Worm (Caenorhabditis elegans): ENCODE results near the gene F07H5.10.

Gene F07H5.10

DNA sequence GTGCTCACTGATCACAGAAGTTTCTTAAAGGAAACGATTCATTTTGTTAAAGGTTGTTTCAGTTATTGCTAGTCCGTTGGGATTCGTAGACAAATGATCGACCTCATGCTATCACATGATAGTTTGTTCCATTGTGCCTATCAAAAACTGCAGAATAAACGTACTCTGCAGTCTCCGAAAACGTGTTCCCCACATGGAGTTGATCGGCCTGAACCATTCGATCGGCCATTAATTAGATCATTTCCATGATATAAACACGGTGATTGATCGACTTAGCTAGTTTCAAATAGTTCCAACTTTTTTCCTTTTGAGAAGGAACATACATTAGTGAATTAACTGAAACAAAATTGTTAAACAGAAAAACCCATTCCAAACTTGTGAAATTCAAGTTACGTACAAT is 14.3 kb upstream of the F07H5.10 start:
- TF ChIP-seq unc-62 (GFP tag; optimal IDR thresholded peaks at IDR 0.05) = no peak

DNA sequence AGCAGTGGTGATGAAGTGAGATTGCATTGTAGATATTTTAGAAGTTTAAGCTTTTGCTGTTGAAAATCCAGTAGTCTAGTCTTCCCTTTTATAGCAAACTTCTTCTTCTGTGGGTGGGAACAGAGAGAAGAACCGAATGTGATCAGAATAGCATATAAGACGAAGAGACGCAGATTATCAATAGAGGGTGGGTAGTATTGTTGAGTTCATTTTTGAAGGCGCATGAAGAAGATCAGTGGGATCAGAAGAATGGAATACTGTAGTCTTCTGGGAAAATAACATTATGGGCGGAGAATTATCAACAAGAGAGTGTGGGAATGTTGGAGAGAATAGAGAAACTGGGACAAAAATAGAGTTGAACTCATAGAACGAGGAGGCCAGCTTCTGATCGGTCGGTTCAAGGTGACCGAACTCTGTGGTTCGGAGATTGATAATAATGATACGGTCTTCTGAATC is 12.8 kb upstream of the F07H5.10 start, which contains the start of gene F46C5.1:
Gene F46C5.1 (minus strand): TSS at position 51 of the 456 bp plus-strand sequence.
- TF ChIP-seq unc-62 (GFP tag; optimal IDR thresholded peaks at IDR 0.05) = no peak

DNA sequence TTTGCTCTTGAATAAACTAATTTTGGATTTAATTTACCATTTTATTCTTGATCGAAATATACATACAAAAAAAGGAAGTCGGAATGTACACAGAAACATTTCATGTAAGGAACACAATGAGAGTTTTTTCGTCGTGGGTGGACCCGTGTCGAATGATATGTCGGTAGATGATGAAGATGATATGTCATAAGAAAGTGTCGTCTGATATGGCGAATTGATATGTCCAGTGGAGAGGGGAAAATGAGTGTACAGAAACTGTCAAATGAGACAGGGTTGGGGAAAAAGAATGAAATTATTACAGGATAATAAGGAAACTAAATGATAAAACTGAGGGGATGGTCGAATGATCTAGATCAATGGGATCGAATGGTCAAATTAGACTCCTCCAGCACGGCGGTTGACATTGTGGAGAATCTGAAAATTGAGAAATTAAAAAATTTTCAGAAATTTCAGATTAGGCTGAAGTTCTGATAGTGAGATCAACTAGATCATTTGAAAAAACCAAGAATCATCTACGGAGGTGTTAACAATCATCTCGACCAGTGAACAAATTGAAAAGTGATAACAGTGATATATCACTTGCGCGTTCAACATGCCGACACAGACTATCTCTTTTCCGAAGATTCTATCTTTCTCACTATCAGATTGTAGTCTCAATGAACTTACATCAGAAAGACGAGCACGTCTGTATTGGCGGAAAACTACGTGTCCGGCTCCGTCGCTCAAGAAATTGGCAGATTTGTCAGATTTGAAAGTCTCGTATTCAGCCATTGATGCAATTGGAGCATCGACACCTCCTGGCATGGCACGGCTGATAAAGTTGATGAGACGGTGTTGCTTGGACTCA is 12.0 kb upstream of the F07H5.10 start:
- no peak for TF ChIP-seq unc-62 (GFP tag; optimal IDR thresholded peaks at IDR 0.05)

DNA sequence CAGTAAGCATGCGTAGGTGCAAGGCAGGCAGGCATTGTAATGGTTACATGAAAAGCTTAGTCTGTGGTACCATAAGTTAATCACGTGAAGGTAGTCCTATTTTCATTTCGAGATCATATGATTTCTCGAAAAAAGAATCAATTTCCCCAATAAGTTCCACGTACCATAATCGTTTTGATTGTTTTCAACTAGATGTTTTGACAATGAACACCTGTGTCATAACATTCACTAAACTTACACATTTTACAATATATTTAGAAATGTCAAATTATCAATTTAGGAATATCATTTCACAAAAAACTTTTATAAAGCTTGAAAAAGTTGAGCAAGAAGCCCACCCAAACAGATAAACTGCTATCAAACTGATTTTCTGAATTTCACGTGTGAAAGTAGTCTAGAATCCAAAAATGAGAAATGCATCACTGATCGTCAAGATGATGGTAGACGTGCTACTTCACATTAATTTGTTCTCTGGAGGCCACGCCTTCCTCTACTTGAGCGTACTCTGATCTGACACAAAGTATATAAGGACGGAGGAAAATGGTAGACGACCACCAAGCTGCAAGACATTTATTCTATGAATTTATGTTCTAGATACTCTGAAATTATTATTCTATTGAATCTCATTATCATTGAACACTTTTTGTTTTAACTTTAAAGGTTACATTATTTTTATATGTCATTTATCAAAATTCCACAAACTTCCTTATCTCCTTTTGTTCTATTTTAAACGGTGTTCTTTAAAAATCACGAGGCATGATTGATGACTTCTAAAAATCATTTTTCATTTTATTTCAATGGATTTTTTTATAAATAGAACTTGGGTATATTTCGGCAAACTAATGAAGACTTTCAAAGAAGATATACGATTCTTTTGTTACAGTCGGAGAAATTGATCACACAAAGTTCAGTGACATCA is 10.9 kb upstream of the F07H5.10 start, which contains the start of gene F46C5.10:
Gene F46C5.10 (minus strand): TSS at position 51 of the 919 bp plus-strand sequence.
- no peak for TF ChIP-seq unc-62 (GFP tag; optimal IDR thresholded peaks at IDR 0.05)

DNA sequence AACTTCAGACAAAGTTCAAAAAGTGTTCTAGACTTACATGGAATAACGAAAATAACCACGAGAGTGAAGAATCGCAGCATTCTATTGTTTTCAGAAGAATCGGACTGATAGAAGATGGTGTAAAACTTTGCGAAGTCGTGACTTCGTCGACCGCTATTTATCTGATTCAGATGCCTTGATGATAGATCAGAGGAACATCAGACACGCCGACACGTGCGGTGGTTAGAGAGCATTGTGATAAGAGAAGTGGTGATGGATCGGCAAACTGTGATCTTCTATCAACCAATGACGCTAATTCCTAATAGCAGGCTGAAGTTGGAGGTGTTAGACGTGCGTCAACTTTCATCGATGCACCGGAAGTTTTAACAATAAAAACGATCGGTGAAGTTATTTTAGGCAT is 9.9 kb upstream of the F07H5.10 start:
- TF ChIP-seq unc-62 (GFP tag; optimal IDR thresholded peaks at IDR 0.05) = no peak

DNA sequence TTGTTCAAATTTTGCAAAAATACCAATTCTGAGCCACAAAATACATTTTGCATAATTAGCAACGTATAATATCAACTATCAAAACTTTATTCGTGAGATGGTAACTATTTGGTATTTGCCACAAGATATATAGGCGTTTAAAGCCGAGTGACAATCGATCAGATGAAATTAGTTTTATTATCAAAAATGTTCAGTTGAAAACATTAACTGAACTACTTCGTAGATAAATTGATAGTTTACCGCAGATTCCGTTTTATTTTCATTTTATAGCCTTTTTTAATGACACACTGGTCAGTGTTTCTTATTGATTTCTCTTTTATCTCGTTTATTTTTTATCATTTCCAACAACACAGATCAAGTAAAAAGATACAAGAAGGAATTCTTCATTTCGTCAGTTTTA is 8.8 kb upstream of the F07H5.10 start:
- TF ChIP-seq unc-62 (GFP tag; optimal IDR thresholded peaks at IDR 0.05) = no peak

DNA sequence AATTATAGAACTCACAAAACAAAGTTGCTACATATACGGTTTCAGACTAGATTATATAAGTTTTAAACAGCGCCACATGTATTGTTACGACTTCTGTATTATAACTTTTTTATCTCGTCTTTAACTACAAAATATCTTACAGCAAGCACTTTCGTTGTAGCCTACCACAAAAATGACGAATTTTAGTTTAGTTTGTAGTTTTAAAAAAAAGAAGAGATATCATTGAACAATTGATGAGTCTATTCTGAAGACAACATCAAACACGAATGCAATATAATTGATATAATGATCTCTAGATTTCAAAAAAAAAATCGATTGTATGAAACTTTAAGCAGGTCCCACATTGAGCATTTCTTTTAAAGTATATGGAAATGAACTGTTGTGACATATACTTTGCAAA is 5.8 kb upstream of the F07H5.10 start:
- no peak for TF ChIP-seq unc-62 (GFP tag; optimal IDR thresholded peaks at IDR 0.05)

DNA sequence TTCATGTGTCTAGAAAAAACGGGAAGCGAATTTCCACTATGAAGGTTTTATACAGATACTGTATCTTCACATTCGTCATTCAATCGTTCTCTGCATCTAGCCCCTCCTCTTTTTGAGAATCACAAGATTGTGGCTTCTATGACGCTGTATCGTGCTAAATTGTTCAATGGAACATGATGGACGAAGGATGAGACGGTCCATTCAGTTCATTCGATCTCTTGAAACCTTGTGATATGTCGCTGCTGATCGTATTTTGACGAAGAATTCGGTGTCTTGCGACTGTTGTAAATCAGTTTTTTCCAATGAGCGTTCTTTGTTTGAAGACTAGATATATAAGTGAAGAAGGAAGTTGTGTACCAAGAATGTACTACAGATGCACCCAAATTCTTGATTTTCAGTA is 5.3 kb upstream of the F07H5.10 start:
- TF ChIP-seq unc-62 (GFP tag; optimal IDR thresholded peaks at IDR 0.05) = no peak

DNA sequence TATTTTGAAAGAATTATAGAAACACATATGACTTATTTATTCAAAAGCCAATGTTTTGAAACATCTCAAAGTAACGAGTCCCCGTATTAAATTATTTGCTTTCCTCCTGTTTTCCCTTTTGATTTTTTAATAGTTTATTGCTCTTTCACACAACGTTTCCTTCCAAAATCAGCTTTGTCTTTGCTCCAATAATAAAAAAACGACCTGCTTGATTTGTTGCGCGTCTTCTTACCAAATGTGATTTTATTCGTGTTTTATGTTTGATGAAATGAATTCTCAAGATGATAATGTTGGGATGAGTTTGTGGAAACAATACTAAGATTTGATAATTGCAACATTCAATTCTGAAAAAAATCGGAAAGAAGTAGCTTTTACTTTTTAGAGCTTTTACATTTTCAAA is 4.0 kb upstream of the F07H5.10 start:
- no peak for TF ChIP-seq unc-62 (GFP tag; optimal IDR thresholded peaks at IDR 0.05)

DNA sequence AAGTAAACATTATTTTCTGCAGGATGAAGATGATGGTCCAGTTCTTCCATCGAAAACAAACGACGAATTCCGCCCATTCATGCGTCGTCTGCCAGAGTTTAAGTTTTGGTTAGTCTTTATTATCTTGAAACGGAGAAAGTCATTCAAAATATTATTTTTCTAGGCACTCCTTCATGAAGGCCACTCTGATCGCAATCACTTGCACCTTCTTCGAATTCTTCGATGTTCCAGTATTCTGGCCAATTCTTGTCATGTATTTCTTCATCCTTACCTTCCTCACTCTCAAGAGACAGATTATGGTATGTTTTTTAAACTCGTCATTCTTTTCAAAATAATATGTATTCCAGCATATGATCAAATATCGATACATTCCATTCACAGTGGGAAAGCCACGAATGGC is 3.4 kb upstream of the F07H5.10 start:
- TF ChIP-seq unc-62 (GFP tag; optimal IDR thresholded peaks at IDR 0.05) = no peak

DNA sequence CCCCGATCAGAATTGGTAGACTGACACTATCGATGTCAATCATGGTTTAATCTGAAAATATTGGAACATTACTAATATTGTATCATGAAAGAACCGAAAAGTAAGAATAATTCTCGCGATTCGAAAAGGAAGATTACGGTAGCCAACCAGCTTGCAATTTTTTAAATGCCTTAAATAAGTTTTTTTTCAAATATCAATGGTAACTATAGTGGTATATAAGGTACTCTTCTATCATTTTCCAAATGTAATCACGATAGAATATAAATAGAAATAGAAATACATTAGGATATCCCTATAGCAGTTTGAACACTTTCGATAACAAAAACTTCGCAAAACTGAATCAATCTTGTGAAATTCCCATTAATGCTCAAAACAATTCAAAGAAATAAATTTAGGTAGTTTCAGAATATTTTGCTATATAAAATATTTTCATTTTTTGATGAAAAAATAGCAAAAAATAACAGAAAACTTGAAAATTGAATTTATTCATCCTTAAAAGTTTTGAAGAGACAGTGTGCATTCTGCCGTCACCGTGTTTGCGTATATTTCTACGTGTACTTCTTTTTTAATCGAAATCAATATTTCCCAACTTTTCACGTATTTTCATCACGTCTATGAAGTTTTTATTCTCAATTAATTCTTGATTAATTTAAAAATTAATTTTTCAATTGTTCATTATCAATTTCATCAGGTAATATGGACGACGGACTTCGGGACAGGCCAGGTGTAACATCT is 2.5 kb upstream of the F07H5.10 start, which contains the start of the genes F46C5.9 and rer-1:
Gene F46C5.9 (minus strand): TSS at position 51 of the 735 bp plus-strand sequence.
Gene rer-1 (plus strand): TSS at position 692 of the 735 bp plus-strand sequence.
- no peak for TF ChIP-seq unc-62 (GFP tag; optimal IDR thresholded peaks at IDR 0.05)

DNA sequence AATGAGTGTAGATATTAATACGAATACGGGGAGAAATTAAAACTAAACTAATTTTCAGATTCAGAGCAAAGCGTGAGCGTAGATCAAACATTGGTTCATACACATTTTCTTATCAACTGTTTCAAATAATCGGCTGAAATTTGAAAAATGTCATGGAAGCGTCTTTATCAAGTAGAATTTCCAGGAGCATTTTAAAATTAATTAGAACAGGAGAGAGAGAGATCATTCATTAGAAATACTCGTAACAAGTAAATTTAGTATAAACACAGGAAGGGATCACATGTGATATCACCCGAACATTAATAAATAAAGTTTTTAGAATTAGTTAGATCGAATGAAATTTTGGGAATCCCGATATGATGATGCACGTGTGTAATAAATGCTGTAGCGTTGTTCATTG is 1.5 kb downstream of the F07H5.10 start, which contains the start of gene pho-13:
Gene pho-13 (minus strand): TSS at position 101 of the 400 bp plus-strand sequence.
- no peak for TF ChIP-seq unc-62 (GFP tag; optimal IDR thresholded peaks at IDR 0.05)

DNA sequence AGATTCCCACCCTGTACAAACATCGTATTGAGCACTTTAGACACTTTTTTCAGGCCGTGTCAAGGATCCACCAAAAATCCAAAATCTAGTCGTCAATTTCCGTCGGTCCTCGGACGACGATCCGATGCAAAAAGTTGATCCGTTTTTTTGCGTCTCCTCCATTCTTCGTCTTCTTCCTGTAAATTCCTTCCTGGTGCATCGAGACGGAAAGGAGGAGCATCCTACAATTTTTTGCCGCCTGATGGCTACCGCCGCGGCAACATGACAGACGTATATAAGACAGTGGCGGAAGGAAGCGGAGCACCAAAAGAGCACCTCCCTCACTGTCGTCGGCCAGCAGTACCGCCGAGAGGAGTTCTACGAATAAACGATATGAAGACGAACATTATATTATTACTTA is 7.6 kb downstream of the F07H5.10 start, which contains the start of gene appg-2:
Gene appg-2 (plus strand): TSS at position 301 of the 400 bp plus-strand sequence.
- no peak for TF ChIP-seq unc-62 (GFP tag; optimal IDR thresholded peaks at IDR 0.05)

DNA sequence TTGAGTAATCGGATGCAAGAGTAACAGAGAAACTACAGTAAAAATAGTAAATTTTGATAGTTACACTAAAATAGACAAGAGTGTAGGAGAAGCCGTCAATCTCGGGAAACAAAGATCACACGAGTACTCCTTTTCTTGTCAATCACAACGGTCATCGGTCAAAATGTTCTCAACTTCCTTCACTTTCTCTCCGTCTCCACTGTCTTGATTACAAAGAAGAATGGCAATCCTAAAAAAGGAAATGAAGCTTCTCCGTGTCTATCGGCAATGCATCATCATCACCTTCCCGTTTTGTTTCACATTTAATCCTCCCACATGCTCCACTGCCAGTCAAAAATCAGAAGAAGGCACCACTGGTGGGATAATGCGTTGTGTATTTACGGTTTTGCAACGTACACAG is 8.7 kb downstream of the F07H5.10 start:
- TF ChIP-seq unc-62 (GFP tag; optimal IDR thresholded peaks at IDR 0.05) = no peak

DNA sequence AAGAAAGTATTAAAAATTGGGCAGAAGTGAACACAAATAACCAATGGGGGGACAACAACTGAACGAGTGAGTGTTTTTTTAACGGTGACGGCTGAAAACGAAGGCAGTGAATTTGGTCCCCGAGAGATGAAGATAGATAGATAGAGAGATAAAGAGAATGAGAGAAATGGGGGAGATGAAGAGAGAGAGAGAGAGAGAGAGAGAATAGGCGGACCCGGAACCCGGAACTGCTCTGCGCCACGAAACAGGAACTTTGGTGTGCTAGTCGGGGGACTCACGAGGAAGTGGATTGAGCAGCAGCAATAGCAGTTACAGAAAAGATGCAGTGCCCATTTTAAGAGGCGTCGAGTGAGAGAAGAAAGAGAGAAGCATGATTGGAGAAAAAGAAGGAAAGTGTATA is 12.0 kb downstream of the F07H5.10 start:
- no peak for TF ChIP-seq unc-62 (GFP tag; optimal IDR thresholded peaks at IDR 0.05)
